Worm (Caenorhabditis elegans) whole organism, young adult: ENCODE data around the gene hum-4.

Experiments used
- B0019.2 ChIP-seq: fragments of 200-800 bp; sonication (Bioruptor generic); conservative IDR thresholded peaks from 2 replicates; pipeline ENCODE4 v1.3.6; 2022; ENCODE audit warnings: missing genetic modification reagents, missing genetic modification characterization, missing compliant biosample characterization
- B0035.1 ChIP-seq: sonication (generic microtip); optimal IDR thresholded peaks from 2 replicates; lab custom pipeline; 2016; ENCODE audit warnings: missing genetic modification characterization, mild to moderate bottlenecking, missing compliant biosample characterization, missing genotype, missing genetic modification reagents
- B0336.3 ChIP-seq: fragments of 200-800 bp; sonication (Bioruptor generic); IDR thresholded peaks from 2 replicates; pipeline ENCODE4 v1.3.6; 2022; ENCODE audit warnings: missing genetic modification characterization, missing compliant biosample characterization
- C06A6.2 ChIP-seq: fragments of 200-800 bp; sonication (Bioruptor generic); conservative IDR thresholded peaks from 2 replicates; pipeline ENCODE4 v1.3.6; 2022; ENCODE audit warnings: missing genetic modification characterization, missing compliant biosample characterization
- F37B4.10 ChIP-seq: fragments of 200-800 bp; sonication (Bioruptor generic); IDR thresholded peaks from 2 replicates; pipeline ENCODE4 v1.3.6; 2022; ENCODE audit warnings: missing genetic modification characterization, missing compliant biosample characterization
- K12H6.12 ChIP-seq: fragments of 200-800 bp; sonication (Bioruptor generic); optimal IDR thresholded peaks from 2 replicates; lab custom pipeline; 2018; ENCODE audit warnings: mild to moderate bottlenecking, missing genetic modification characterization, missing compliant biosample characterization
- Y53G8AR.9 ChIP-seq: fragments of 200-800 bp; sonication (Bioruptor generic); conservative IDR thresholded peaks from 2 replicates; pipeline ENCODE4 v1.3.6; 2022; ENCODE audit warnings: missing genetic modification reagents, missing genetic modification characterization, missing compliant biosample characterization
- Y67H2A.10 ChIP-seq: fragments of 200-800 bp; sonication (Bioruptor generic); conservative IDR thresholded peaks from 2 replicates; pipeline ENCODE4 v1.3.6; 2022; ENCODE audit warnings: missing genetic modification reagents, missing genetic modification characterization, missing compliant biosample characterization
- Y79H2A.3 ChIP-seq: fragments of 200-800 bp; sonication (Bioruptor generic); conservative IDR thresholded peaks from 2 replicates; pipeline ENCODE4 v1.3.6; 2022; ENCODE audit warnings: missing genetic modification reagents, missing genetic modification characterization, missing compliant biosample characterization
- aptf-2 ChIP-seq: fragments of 200-800 bp; sonication (Bioruptor generic); conservative IDR thresholded peaks from 2 replicates; pipeline ENCODE4 v1.3.6; 2022; ENCODE audit warnings: missing genetic modification reagents, missing genetic modification characterization, missing compliant biosample characterization
- atf-7 ChIP-seq: sonication (generic microtip); optimal IDR thresholded peaks from 2 replicates; lab custom pipeline; 2017; ENCODE audit warnings: mild to moderate bottlenecking, missing genetic modification characterization, missing compliant biosample characterization
- bed-2 ChIP-seq: fragments of 200-800 bp; sonication (Bioruptor generic); IDR thresholded peaks from 2 replicates; pipeline ENCODE4 v1.3.6; 2022; ENCODE audit warnings: missing genetic modification reagents, missing genetic modification characterization, missing compliant biosample characterization
- cebp-1 ChIP-seq, 2 experiments: fragments of 200-800 bp in 1 of 2; sonication (Bioruptor generic) in 1 of 2; sonication (generic microtip) in 1 of 2; IDR thresholded peaks in 1 of 2; optimal IDR thresholded peaks in 1 of 2; 2 replicates each; pipeline versions ENCODE4 v1.3.6 to Lab custom; 2017 to 2022; ENCODE audit warnings: missing compliant biosample characterization in 2 of 2, missing genetic modification characterization in 2 of 2, mild to moderate bottlenecking in 1 of 2, missing genetic modification reagents in 1 of 2, moderate library complexity in 1 of 2
- ceh-100 ChIP-seq: fragments of 200-800 bp; sonication (Bioruptor generic); IDR thresholded peaks from 2 replicates; pipeline ENCODE4 v1.3.6; 2022; ENCODE audit warnings: missing genetic modification reagents, missing genetic modification characterization, missing compliant biosample characterization
- ceh-91 ChIP-seq: fragments of 200-800 bp; sonication (Bioruptor generic); IDR thresholded peaks from 2 replicates; pipeline ENCODE4 v1.3.6; 2022; ENCODE audit warnings: missing genetic modification reagents, missing genetic modification characterization, missing compliant biosample characterization
- dox-1 ChIP-seq: fragments of 200-800 bp; sonication (Bioruptor generic); IDR thresholded peaks from 2 replicates; pipeline ENCODE4 v1.3.6; 2022; ENCODE audit warnings: missing genetic modification reagents, missing genetic modification characterization, missing compliant biosample characterization
- dpff-1 ChIP-seq: sonication (generic microtip); optimal IDR thresholded peaks from 2 replicates; lab custom pipeline; 2017; ENCODE audit warnings: mild to moderate bottlenecking, missing genetic modification characterization, missing compliant biosample characterization
- dpl-1 ChIP-seq: fragments of 150-350 bp; optimal IDR thresholded peaks from 2 replicates; lab custom pipeline; 2014; ENCODE audit warnings: missing biosample characterization, missing genetic modification reagents, missing genetic modification characterization
- ekl-4 ChIP-seq: fragments of 200-800 bp; sonication (Bioruptor generic); IDR thresholded peaks from 2 replicates; pipeline ENCODE4 v1.3.6; 2022; ENCODE audit warnings: missing genetic modification reagents, missing genetic modification characterization, missing compliant biosample characterization
- fkh-3 ChIP-seq: sonication (generic microtip); optimal IDR thresholded peaks from 2 replicates; lab custom pipeline; 2016; ENCODE audit warnings: mild to moderate bottlenecking, missing genetic modification characterization, missing compliant biosample characterization
- gei-17 ChIP-seq: fragments of 200-800 bp; sonication (Bioruptor generic); optimal IDR thresholded peaks from 2 replicates; lab custom pipeline; 2018; ENCODE audit warnings: mild to moderate bottlenecking, missing genetic modification characterization, missing compliant biosample characterization
- him-1 ChIP-seq: sonication (generic microtip); optimal IDR thresholded peaks from 2 replicates; lab custom pipeline; 2016; ENCODE audit warnings: missing genotype, missing genetic modification reagents, missing genetic modification characterization, missing compliant biosample characterization
- hmg-1.2 ChIP-seq: fragments of 200-800 bp; sonication (Bioruptor generic); IDR thresholded peaks from 2 replicates; pipeline ENCODE4 v1.3.6; 2022; ENCODE audit warnings: missing genetic modification reagents, missing genetic modification characterization, missing compliant biosample characterization
- hsf-1 ChIP-seq: fragments of 200-800 bp; sonication (Bioruptor generic); IDR thresholded peaks from 2 replicates; pipeline ENCODE4 v1.3.6; 2022; ENCODE audit warnings: missing genetic modification reagents, missing genetic modification characterization, missing compliant biosample characterization
- lag-1 ChIP-seq: fragments of 200-800 bp; sonication (Bioruptor generic); IDR thresholded peaks from 2 replicates; pipeline ENCODE4 v1.3.6; 2022; ENCODE audit warnings: missing genetic modification reagents, missing genetic modification characterization, missing compliant biosample characterization
- let-607 ChIP-seq, 2 experiments: fragments of 200-800 bp in 1 of 2; sonication (Bioruptor generic) in 1 of 2; sonication (generic microtip) in 1 of 2; optimal IDR thresholded peaks; 2 replicates each; lab custom pipeline; 2016 to 2018; ENCODE audit warnings: mild to moderate bottlenecking in 2 of 2, missing compliant biosample characterization in 2 of 2, missing genetic modification characterization in 2 of 2, moderate library complexity in 2 of 2, missing genotype in 1 of 2
- lin-40 ChIP-seq: sonication (generic microtip); optimal IDR thresholded peaks from 2 replicates; lab custom pipeline; 2016; ENCODE audit warnings: missing genetic modification characterization, mild to moderate bottlenecking, missing compliant biosample characterization, missing genotype, missing genetic modification reagents
- madf-10 ChIP-seq: sonication (generic microtip); optimal IDR thresholded peaks from 2 replicates; lab custom pipeline; 2016; ENCODE audit warnings: mild to moderate bottlenecking, missing genetic modification characterization, missing compliant biosample characterization
- madf-3 ChIP-seq: fragments of 200-800 bp; sonication (Bioruptor generic); IDR thresholded peaks from 2 replicates; pipeline ENCODE4 v1.3.6; 2022; ENCODE audit warnings: missing genetic modification reagents, missing genetic modification characterization, missing compliant biosample characterization
- mel-28 ChIP-seq: sonication (generic microtip); optimal IDR thresholded peaks from 2 replicates; lab custom pipeline; 2016; ENCODE audit warnings: borderline replicate concordance, mild to moderate bottlenecking, missing genetic modification characterization, missing compliant biosample characterization
- nfyb-1 ChIP-seq: fragments of 200-800 bp; sonication (Bioruptor generic); IDR thresholded peaks from 2 replicates; pipeline ENCODE4 v1.3.6; 2022; ENCODE audit warnings: missing genetic modification reagents, missing genetic modification characterization, missing compliant biosample characterization
- nhr-80 ChIP-seq: sonication (generic microtip); optimal IDR thresholded peaks from 2 replicates; lab custom pipeline; 2016; ENCODE audit warnings: missing genetic modification characterization, missing compliant biosample characterization
- repo-1 ChIP-seq: sonication (generic microtip); optimal IDR thresholded peaks from 2 replicates; lab custom pipeline; 2017; ENCODE audit warnings: mild to moderate bottlenecking, missing genetic modification characterization, missing compliant biosample characterization
- rpc-1 ChIP-seq, 2 experiments: fragments of 150-350 bp in 1 of 2; sonication (generic microtip) in 1 of 2; optimal IDR thresholded peaks; 2 replicates each; lab custom pipeline; 2014 to 2018; ENCODE audit warnings: missing biosample characterization in 1 of 2, missing genetic modification characterization in 1 of 2, missing genetic modification reagents in 1 of 2, missing genotype in 1 of 2
- ztf-25 ChIP-seq: fragments of 200-800 bp; sonication (Bioruptor generic); IDR thresholded peaks from 2 replicates; pipeline ENCODE4 v1.3.6; 2022; ENCODE audit warnings: missing genetic modification reagents, missing genetic modification characterization, missing compliant biosample characterization

The hum-4 gene

DNA sequence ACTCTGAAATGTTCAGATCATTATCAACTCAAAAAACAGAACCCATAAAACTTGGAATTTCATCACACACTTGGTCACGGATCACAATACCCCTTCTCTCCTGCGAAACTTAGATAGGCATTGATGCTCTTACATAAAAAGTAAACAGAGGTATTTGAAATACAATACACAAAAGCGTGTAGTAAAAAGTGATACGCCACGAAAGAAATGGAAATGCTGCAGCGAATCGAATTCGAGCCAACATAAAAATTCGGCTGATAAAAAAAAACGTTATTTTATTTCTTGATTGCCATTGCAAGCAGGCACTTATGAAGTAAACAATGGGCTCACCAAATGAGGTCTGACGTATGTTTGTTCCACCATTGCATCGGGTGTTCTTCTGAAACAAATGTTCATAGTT, 6.7 kb downstream of the hum-4 start:
- no peak for TF ChIP-seq hsf-1 (GFP tag; lab: Robert Waterston, UW)
- no peak for TF ChIP-seq ztf-25
- TF ChIP-seq nhr-80 (tag; lab: Kevin White, UChicago) = peak; percentile 11
- TF ChIP-seq gei-17 (GFP tag; lab: Kevin White, UChicago) = no peak
- no peak for TF ChIP-seq fkh-3 (tag; lab: Kevin White, UChicago)
- no peak for TF ChIP-seq dpff-1 (tag; lab: Kevin White, UChicago)
- TF ChIP-seq, all 124 proteins: peak for 1

DNA sequence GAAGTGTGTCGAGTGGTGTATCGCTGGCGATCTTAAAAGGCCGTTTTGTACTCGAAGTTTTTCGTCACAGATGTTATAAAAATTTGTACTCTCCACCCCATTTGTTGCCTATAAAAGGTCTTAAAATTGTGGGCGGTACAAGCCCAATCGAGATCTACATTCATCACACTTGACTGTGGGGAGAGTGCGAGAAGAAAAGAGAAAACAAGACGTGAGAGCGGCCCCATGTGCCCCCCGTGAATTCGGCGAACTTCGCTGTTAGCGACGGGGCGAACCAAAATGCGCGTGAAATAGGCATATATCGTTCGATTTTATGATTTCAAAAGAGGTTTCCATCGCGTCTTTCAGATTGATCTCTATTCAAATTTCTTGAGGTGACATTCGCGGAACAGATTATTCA, 13.4 kb downstream of the hum-4 start, which contains the start of gene F46C3.6:
Gene F46C3.6, minus strand, starts transcription at position 87 of the 400 bp plus-strand sequence.
- no peak for TF ChIP-seq B0035.1
- no peak for TF ChIP-seq Y67H2A.10 (GFP tag; lab: Robert Waterston, UW)
- no peak for TF ChIP-seq ceh-100 (GFP tag; lab: Robert Waterston, UW)
- no peak for TF ChIP-seq ztf-25
- TF ChIP-seq repo-1 (tag; lab: Kevin White, UChicago) = no peak
- no peak for TF ChIP-seq B0019.2 (GFP tag; lab: Robert Waterston, UW)
- TF ChIP-seq dpff-1 (tag; lab: Kevin White, UChicago) = no peak
- TF ChIP-seq rpc-1 (optimal IDR thresholded peaks at IDR 0.05; lab: Kevin White, UChicago) = no peak
- no peak for TF ChIP-seq rpc-1 (tag; optimal IDR thresholded peaks at IDR 0.05; lab: Kevin White, UChicago)
- no peak for TF ChIP-seq lag-1 (GFP tag; lab: Robert Waterston, UW)
- TF ChIP-seq Y53G8AR.9 = no peak
- no peak for TF ChIP-seq madf-10 (tag; lab: Kevin White, UChicago)
- no peak for TF ChIP-seq bed-2 (GFP tag; lab: Robert Waterston, UW)
- TF ChIP-seq him-1 (tag; lab: Kevin White, UChicago) = no peak
- TF ChIP-seq ceh-91 (GFP tag; lab: Robert Waterston, UW) = no peak
- TF ChIP-seq hmg-1.2 = no peak
- TF ChIP-seq aptf-2 (GFP tag; lab: Robert Waterston, UW) = no peak
- no peak for TF ChIP-seq dox-1
- no peak for TF ChIP-seq Y79H2A.3 (GFP tag; lab: Robert Waterston, UW)

DNA sequence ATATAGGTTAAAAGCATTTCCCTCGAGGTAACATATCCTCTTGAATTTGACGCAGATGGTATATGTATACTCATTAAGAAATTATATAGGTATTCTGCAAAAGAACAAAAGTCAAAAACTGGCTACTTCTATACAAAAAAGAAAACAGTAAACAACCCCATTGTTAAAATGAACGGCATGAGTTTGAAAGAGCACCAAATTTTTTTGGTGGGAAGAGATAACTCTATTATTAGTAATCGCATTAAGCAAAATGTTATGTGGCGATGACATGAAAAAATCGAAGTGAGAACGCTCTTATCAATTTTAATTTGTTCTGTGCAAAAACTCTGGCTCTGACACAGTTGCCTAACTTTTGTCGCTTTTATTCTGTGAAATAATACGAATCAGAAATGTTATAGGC, 14.7 kb downstream of the hum-4 start, which contains the start of gene F46C3.2:
Gene F46C3.2, minus strand, starts transcription at position 101 of the 400 bp plus-strand sequence.
- peak; percentile 7 for TF ChIP-seq nhr-80 (tag; lab: Kevin White, UChicago)
- no peak for TF ChIP-seq atf-7 (tag; lab: Kevin White, UChicago)
- no peak for TF ChIP-seq dox-1
- TF ChIP-seq, all 124 proteins: peak for 1

DNA sequence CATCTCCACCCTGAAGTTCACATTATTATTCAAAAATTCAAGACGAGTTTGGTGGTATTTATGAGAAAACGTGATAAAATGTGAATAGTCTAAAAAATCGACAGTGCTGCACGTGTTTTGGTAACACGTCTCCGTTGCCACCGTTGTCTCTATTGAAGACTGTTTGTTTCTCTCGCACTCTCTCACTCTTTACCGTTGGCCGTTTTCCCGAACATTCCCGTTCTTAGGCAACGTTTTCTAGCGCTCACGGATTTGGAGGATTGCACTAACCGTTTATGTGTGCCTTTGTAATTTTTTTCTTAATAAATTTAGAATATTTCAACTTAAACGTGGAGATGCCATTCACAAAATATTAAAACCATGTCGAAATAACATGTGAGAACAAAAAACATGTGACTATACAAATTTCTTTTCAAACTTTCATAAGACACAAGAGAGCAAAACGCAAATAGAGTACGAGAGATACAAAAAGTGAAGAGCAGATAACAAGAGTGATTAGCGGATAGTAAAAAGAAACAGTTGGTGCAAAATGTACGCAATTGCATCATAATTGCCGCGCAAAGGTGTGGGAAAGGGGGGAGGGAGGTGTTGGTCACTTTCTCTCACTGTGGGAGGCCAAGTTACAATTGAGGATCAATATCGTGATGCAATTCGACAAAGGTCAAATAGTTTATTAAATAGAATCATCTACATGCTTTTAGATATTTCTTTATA, 18.4 kb downstream of the hum-4 start, which contains the start of gene pek-1:
Gene pek-1, minus strand, starts transcription at position 51 of the 714 bp plus-strand sequence.
- TF ChIP-seq hmg-1.2 = peak; percentile 62; the same call in 1 of the 2 replicates
- TF ChIP-seq nfyb-1 (GFP tag; lab: Robert Waterston, UW) = 0 out of 2 replicates have a peak, but pooled peaks have one; percentile 31
- TF ChIP-seq F37B4.10 (GFP tag; lab: Robert Waterston, UW) = no peak
- no peak for TF ChIP-seq mel-28 (tag; lab: Kevin White, UChicago)
- TF ChIP-seq B0336.3 (GFP tag; lab: Robert Waterston, UW) = peak; percentile 44; the same call in 1 of the 2 replicates
- TF ChIP-seq hsf-1 (GFP tag; lab: Robert Waterston, UW) = peak; percentile 89
- TF ChIP-seq rpc-1 (optimal IDR thresholded peaks at IDR 0.05; lab: Kevin White, UChicago) = peak; percentile 15
- no peak for TF ChIP-seq rpc-1 (tag; optimal IDR thresholded peaks at IDR 0.05; lab: Kevin White, UChicago)
- TF ChIP-seq C06A6.2 (GFP tag; lab: Robert Waterston, UW) = no peak
- TF ChIP-seq lin-40 (tag; lab: Kevin White, UChicago) = peak; percentile 45
- TF ChIP-seq dpl-1 = no peak
- peak; percentile 24 for TF ChIP-seq K12H6.12 (tag; lab: Kevin White, UChicago)
- peak; percentile 10; the same call in 1 of the 2 replicates for TF ChIP-seq ekl-4 (GFP tag; lab: Robert Waterston, UW)
- TF ChIP-seq let-607 (tag; optimal IDR thresholded peaks at IDR 0.05; lab: Kevin White, UChicago) = peak; percentile 73 to 88
- peak; percentile 4 for TF ChIP-seq madf-10 (tag; lab: Kevin White, UChicago)
- TF ChIP-seq cebp-1 (GFP tag; IDR thresholded peaks at IDR 0.05; lab: Robert Waterston, UW) = no peak
- TF ChIP-seq cebp-1 (tag; optimal IDR thresholded peaks at IDR 0.05; lab: Kevin White, UChicago) = peak; percentile 73
- TF ChIP-seq nhr-80 (tag; lab: Kevin White, UChicago) = peak; percentile 54
- no peak for TF ChIP-seq madf-3 (GFP tag; lab: Robert Waterston, UW)
